Worm (Caenorhabditis elegans): ENCODE results near the gene F23F12.3.

Gene F23F12.3

DNA sequence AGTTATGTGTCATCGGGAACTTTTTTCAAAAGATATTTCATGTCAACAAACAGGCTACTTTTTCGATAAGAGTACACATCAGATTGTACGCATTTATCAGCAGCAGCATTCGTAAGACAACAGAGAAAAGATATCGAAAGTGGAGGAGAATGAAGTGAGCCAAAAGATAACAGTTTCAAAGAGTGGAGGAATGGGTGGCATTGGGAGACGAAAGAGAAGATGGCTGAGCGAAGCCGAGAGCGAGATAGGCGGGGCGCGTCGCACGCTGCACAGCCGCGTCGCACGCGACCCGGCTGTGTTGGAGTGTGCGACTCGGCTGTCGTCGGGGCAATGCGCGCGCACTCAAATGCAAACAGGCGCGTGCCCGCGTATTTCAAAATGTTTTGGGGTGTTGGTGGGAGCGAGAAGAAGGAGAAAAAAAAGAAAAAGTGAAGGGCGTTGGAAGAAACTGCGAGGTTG lies 36.2 kb upstream of the F23F12.3 start (continued):
- TF ChIP-seq rpc-1 (optimal IDR thresholded peaks at IDR 0.05) (no peak), rpc-1 (tag; optimal IDR thresholded peaks at IDR 0.05) (no peak), tbp1 (GFP tag; optimal IDR thresholded peaks at IDR 0.05) (peak; percentile 70), madf-8 (GFP tag; conservative IDR thresholded peaks at IDR 0.05) (peak; percentile 73), ceh-79 (tag; optimal IDR thresholded peaks at IDR 0.05) (peak; percentile 45), efl-1 (GFP tag; optimal IDR thresholded peaks at IDR 0.05) (peak; percentile 86), sdz-38 (tag; optimal IDR thresholded peaks at IDR 0.05) (no peak), hsf-1 (GFP tag; IDR thresholded peaks at IDR 0.05) (peak; percentile 80), snpc-1.3 (tag; optimal IDR thresholded peaks at IDR 0.05; ENCODE audit: insufficient read depth) (no peak), F49E8.2 (tag; optimal IDR thresholded peaks at IDR 0.05; ENCODE audit: insufficient read depth) (no peak), ceh-27 (GFP tag; optimal IDR thresholded peaks at IDR 0.05) (peak; percentile 90), T26A5.8 (tag; optimal IDR thresholded peaks at IDR 0.05) (peak; percentile 82), snpc-4 (GFP tag; optimal IDR thresholded peaks at IDR 0.05) (no peak), snpc-4 (tag; optimal IDR thresholded peaks at IDR 0.05) (peak in 3 of 4 experiments; percentile 66 to 69 (median 67)), nfyb-1 (GFP tag; IDR thresholded peaks at IDR 0.05) (peak; percentile 95), attf-5 (GFP tag; optimal IDR thresholded peaks at IDR 0.05) (peak; percentile 95), let-607 (tag; optimal IDR thresholded peaks at IDR 0.05) (peak; percentile 83 to 87), lin-35 (GFP tag; optimal IDR thresholded peaks at IDR 0.05) (peak in 1 of 3 experiments; percentile 79), ztf-25 (GFP tag; IDR thresholded peaks at IDR 0.05) (peak; percentile 47; the same call in 1 of the 2 replicates), mes-4 (tag; optimal IDR thresholded peaks at IDR 0.05) (no peak), akir-1 (GFP tag; optimal IDR thresholded peaks at IDR 0.05) (peak; percentile 62), egl-44 (GFP tag; IDR thresholded peaks at IDR 0.05) (peak; percentile 69; the same call in 1 of the 2 replicates), tlf-1 (GFP tag; optimal IDR thresholded peaks at IDR 0.05) (peak; percentile 89), C06A6.2 (GFP tag; conservative IDR thresholded peaks at IDR 0.05) (peak; percentile 86), pha-4 (tag; optimal IDR thresholded peaks at IDR 0.05) (peak; percentile 23), ztf-18 (tag; optimal IDR thresholded peaks at IDR 0.05) (peak; percentile 78), ccch-3 (GFP tag; optimal IDR thresholded peaks at IDR 0.05) (no peak), madf-6 (GFP tag; IDR thresholded peaks at IDR 0.05) (peak; percentile 92), repo-1 (tag; optimal IDR thresholded peaks at IDR 0.05) (peak; percentile 88), lir-1 (GFP tag; conservative IDR thresholded peaks at IDR 0.05) (peak; percentile 74), ceh-91 (GFP tag; IDR thresholded peaks at IDR 0.05) (peak; percentile 71), fkh-3 (tag; optimal IDR thresholded peaks at IDR 0.05) (peak; percentile 30), mel-28 (tag; optimal IDR thresholded peaks at IDR 0.05; ENCODE audit: borderline replicate concordance) (peak; percentile 20), mcd-1 (GFP tag; IDR thresholded peaks at IDR 0.05) (peak; percentile 89), nhr-120 (GFP tag; IDR thresholded peaks at IDR 0.05) (no peak), Y79H2A.3 (GFP tag; conservative IDR thresholded peaks at IDR 0.05) (peak; percentile 84; the same call in 1 of the 2 replicates), unc-62 (GFP tag; optimal IDR thresholded peaks at IDR 0.05) (no peak), hmg-20 (GFP tag; IDR thresholded peaks at IDR 0.05) (no peak), nfya-1 (tag; optimal IDR thresholded peaks at IDR 0.05; ENCODE audit: borderline replicate concordance, insufficient read depth) (no peak), atf-7 (tag; optimal IDR thresholded peaks at IDR 0.05) (peak; percentile 91), Y56A3A.18 (GFP tag; IDR thresholded peaks at IDR 0.05) (no peak), rcor-1 (GFP tag; IDR thresholded peaks at IDR 0.05) (peak; percentile 63), chd-7 (tag; optimal IDR thresholded peaks at IDR 0.05) (peak; percentile 94), sptf-2 (GFP tag; optimal IDR thresholded peaks at IDR 0.05) (no peak), dox-1 (GFP tag; IDR thresholded peaks at IDR 0.05) (peak; percentile 95), egrh-3 (GFP tag; IDR thresholded peaks at IDR 0.05) (peak; percentile 97), ztf-6 (GFP tag; IDR thresholded peaks at IDR 0.05) (no peak), cebp-1 (GFP tag; IDR thresholded peaks at IDR 0.05) (peak; percentile 94), cebp-1 (tag; optimal IDR thresholded peaks at IDR 0.05) (peak; percentile 97)
